Fruit fly (Drosophila melanogaster) whole organism, embryonic: ENCODE results near the gene CG34409.

Source experiments
- Asciz ChIP-seq: fragments of 200-800 bp; sonication (Bioruptor generic); optimal IDR thresholded peaks from 2 replicates; lab custom pipeline; 2017; ENCODE audit warnings: missing biosample characterization, mild to moderate bottlenecking, missing genetic modification characterization, missing genetic modification reagents
- Atf-2 ChIP-seq: fragments of 200-800 bp; sonication (Bioruptor generic); optimal IDR thresholded peaks from 2 replicates; lab custom pipeline; 2016; ENCODE audit warnings: missing biosample characterization, missing genetic modification characterization
- Blimp-1 ChIP-seq: fragments of 200-800 bp; sonication (Bioruptor generic); optimal IDR thresholded peaks from 3 replicates; lab custom pipeline; 2018; ENCODE audit warnings: missing biosample characterization, missing genetic modification characterization, mild to moderate bottlenecking, moderate library complexity, missing genetic modification reagents
- C15 ChIP-seq: fragments of 200-800 bp; sonication (Bioruptor generic); IDR thresholded peaks from 3 replicates; pipeline ENCODE4 v1.3.6; 2022; ENCODE audit warnings: missing biosample characterization, missing genetic modification characterization
- CG10979 ChIP-seq: fragments of 200-800 bp; sonication (Bioruptor generic); optimal IDR thresholded peaks from 2 replicates; lab custom pipeline; 2018; ENCODE audit warnings: missing biosample characterization, mild to moderate bottlenecking, missing genetic modification characterization, moderate library complexity
- CG11456 ChIP-seq: fragments of 200-800 bp; sonication (Bioruptor generic); IDR thresholded peaks from 3 replicates; pipeline ENCODE4 v1.3.6; 2022; ENCODE audit warnings: missing biosample characterization, missing genetic modification characterization
- CG12299 ChIP-seq: fragments of 200-800 bp; sonication (Bioruptor generic); optimal IDR thresholded peaks from 2 replicates; lab custom pipeline; 2018; ENCODE audit warnings: missing biosample characterization, mild to moderate bottlenecking, missing genetic modification characterization
- CG12391 ChIP-seq: fragments of 200-800 bp; sonication (Bioruptor generic); optimal IDR thresholded peaks from 3 replicates; lab custom pipeline; 2018; ENCODE audit warnings: missing biosample characterization, mild to moderate bottlenecking, missing genetic modification characterization, moderate library complexity
- CG13624 ChIP-seq: fragments of 200-800 bp; sonication (Bioruptor generic); optimal IDR thresholded peaks from 2 replicates; lab custom pipeline; 2016; ENCODE audit warnings: missing biosample characterization, missing genetic modification characterization
- CG14014 ChIP-seq: fragments of 200-800 bp; sonication (Bioruptor generic); IDR thresholded peaks from 2 replicates; pipeline ENCODE4 v1.3.6; 2022; ENCODE audit warnings: missing biosample characterization, missing genetic modification characterization
- CG17802 ChIP-seq: fragments of 200-800 bp; sonication (Bioruptor generic); optimal IDR thresholded peaks from 2 replicates; lab custom pipeline; 2018; ENCODE audit warnings: missing biosample characterization, mild to moderate bottlenecking, missing genetic modification characterization, moderate library complexity
- CG1832 ChIP-seq: fragments of 200-800 bp; sonication (Bioruptor generic); optimal IDR thresholded peaks from 2 replicates; lab custom pipeline; 2017; ENCODE audit warnings: missing biosample characterization, mild to moderate bottlenecking, missing genetic modification characterization, inconsistent platforms
- CG18619 ChIP-seq: fragments of 200-800 bp; sonication (Bioruptor generic); optimal IDR thresholded peaks from 3 replicates; lab custom pipeline; 2017; ENCODE audit warnings: missing biosample characterization, mild to moderate bottlenecking, missing genetic modification characterization
- CG31441 ChIP-seq: fragments of 200-800 bp; sonication (Bioruptor generic); IDR thresholded peaks from 2 replicates; pipeline ENCODE4 v1.3.6; 2022; ENCODE audit warnings: missing biosample characterization, missing genetic modification characterization
- CG4820 ChIP-seq: fragments of 200-800 bp; sonication (Bioruptor generic); optimal IDR thresholded peaks from 3 replicates; lab custom pipeline; 2016; ENCODE audit warnings: missing biosample characterization, missing genetic modification characterization
- CG7987 ChIP-seq: fragments of 200-800 bp; sonication (Bioruptor generic); optimal IDR thresholded peaks from 2 replicates; lab custom pipeline; 2018; ENCODE audit warnings: missing biosample characterization, mild to moderate bottlenecking, missing genetic modification characterization, moderate library complexity
- CHES-1-like ChIP-seq: fragments of 200-800 bp; sonication (Bioruptor generic); optimal IDR thresholded peaks from 2 replicates; lab custom pipeline; 2016; ENCODE audit warnings: missing biosample characterization, missing genetic modification characterization
- Chrac-16 ChIP-seq: fragments of 200-800 bp; sonication (Bioruptor generic); optimal IDR thresholded peaks from 3 replicates; lab custom pipeline; 2016; ENCODE audit warnings: missing biosample characterization, missing genetic modification characterization
- CoRest ChIP-seq: fragments of 200-800 bp; sonication (Bioruptor generic); optimal IDR thresholded peaks from 3 replicates; lab custom pipeline; 2018; ENCODE audit warnings: missing biosample characterization, mild to moderate bottlenecking, missing genetic modification characterization, moderate library complexity
- CrebB ChIP-seq: fragments of 200-800 bp; sonication (Bioruptor generic); optimal IDR thresholded peaks from 3 replicates; lab custom pipeline; 2018; ENCODE audit warnings: missing biosample characterization, mild to moderate bottlenecking, missing genetic modification characterization
- Deaf1 ChIP-seq: fragments of 200-800 bp; optimal IDR thresholded peaks from 3 replicates; lab custom pipeline; 2019; ENCODE audit warnings: missing biosample characterization, mild to moderate bottlenecking, missing genetic modification characterization, moderate library complexity
- Drgx ChIP-seq: fragments of 200-800 bp; sonication (Bioruptor generic); IDR thresholded peaks from 2 replicates; pipeline ENCODE4 v1.3.6; 2022; ENCODE audit warnings: missing biosample characterization, missing genetic modification characterization
- Eip74EF ChIP-seq, 2 experiments: fragments of 200-800 bp in 1 of 2; fragments of >200 bp in 1 of 2; sonication (Bioruptor generic) in 1 of 2; optimal IDR thresholded peaks; 2 replicates each; lab custom pipeline; 2017 to 2019; ENCODE audit warnings: missing biosample characterization in 2 of 2, missing genetic modification characterization in 2 of 2, mild to moderate bottlenecking in 1 of 2, moderate library complexity in 1 of 2
- HLH54F ChIP-seq: fragments of 200-800 bp; sonication (Bioruptor generic); optimal IDR thresholded peaks from 3 replicates; lab custom pipeline; 2016; ENCODE audit warnings: missing biosample characterization, missing genetic modification characterization
- HmgD ChIP-seq: fragments of 200-800 bp; sonication (Bioruptor generic); optimal IDR thresholded peaks from 3 replicates; lab custom pipeline; 2016; ENCODE audit warnings: missing biosample characterization, missing genetic modification characterization
- Kr ChIP-seq: fragments of 200-800 bp; sonication (Bioruptor generic); optimal IDR thresholded peaks from 2 replicates; lab custom pipeline; 2017; ENCODE audit warnings: missing biosample characterization, mild to moderate bottlenecking, missing genetic modification characterization
- Lpt ChIP-seq: fragments of >200 bp; optimal IDR thresholded peaks from 2 replicates; lab custom pipeline; 2018; ENCODE audit warnings: missing biosample characterization, missing genetic modification characterization
- Oaz ChIP-seq: fragments of 200-800 bp; sonication (Bioruptor generic); IDR thresholded peaks from 2 replicates; pipeline ENCODE4 v1.3.6; 2022; ENCODE audit warnings: missing biosample characterization, missing genetic modification characterization
- Opbp ChIP-seq: fragments of 200-800 bp; sonication (Bioruptor generic); IDR thresholded peaks from 3 replicates; pipeline ENCODE4 v1.3.6; 2022; ENCODE audit warnings: missing biosample characterization, missing genetic modification characterization; ENCODE audit not compliant: partially characterized antibody
- Pdp1 ChIP-seq, 2 experiments: fragments of 200-800 bp; sonication (Bioruptor generic); optimal IDR thresholded peaks; 3 replicates each; lab custom pipeline; 2016; ENCODE audit warnings: missing biosample characterization in 2 of 2, missing genetic modification characterization in 2 of 2, mild to moderate bottlenecking in 1 of 2, moderate library complexity in 1 of 2
- Rx ChIP-seq: fragments of 200-800 bp; sonication (Bioruptor generic); IDR thresholded peaks from 2 replicates; pipeline ENCODE4 v1.3.6; 2022; ENCODE audit warnings: missing biosample characterization, missing genetic modification characterization
- Ssrp ChIP-seq: fragments of 200-800 bp; sonication (Bioruptor generic); optimal IDR thresholded peaks from 2 replicates; lab custom pipeline; 2018; ENCODE audit warnings: missing biosample characterization, mild to moderate bottlenecking, missing genetic modification characterization, moderate library complexity
- Vsx1 ChIP-seq: fragments of 200-800 bp; sonication (Bioruptor generic); optimal IDR thresholded peaks from 2 replicates; lab custom pipeline; 2017; ENCODE audit warnings: missing biosample characterization, mild to moderate bottlenecking, missing genetic modification characterization, missing genetic modification reagents
- dmrt11E ChIP-seq: fragments of 200-800 bp; sonication (Bioruptor generic); optimal IDR thresholded peaks from 3 replicates; lab custom pipeline; 2018; ENCODE audit warnings: missing biosample characterization, mild to moderate bottlenecking, missing genetic modification characterization, moderate library complexity
- exex ChIP-seq: fragments of 200-800 bp; sonication (Bioruptor generic); optimal IDR thresholded peaks from 4 replicates; lab custom pipeline; 2018; ENCODE audit warnings: missing biosample characterization, mild to moderate bottlenecking, missing genetic modification characterization, moderate library complexity
- gce ChIP-seq: fragments of 200-800 bp; sonication (Bioruptor generic); IDR thresholded peaks from 3 replicates; pipeline ENCODE4 v1.3.6; 2022; ENCODE audit warnings: missing biosample characterization, missing genetic modification characterization
- gsb ChIP-seq: fragments of 200-800 bp; sonication (Bioruptor generic); IDR thresholded peaks from 2 replicates; pipeline ENCODE4 v1.3.6; 2022; ENCODE audit warnings: missing biosample characterization, missing genetic modification characterization
- kah ChIP-seq: fragments of 200-800 bp; sonication (Bioruptor generic); optimal IDR thresholded peaks from 2 replicates; lab custom pipeline; 2018; ENCODE audit warnings: missing biosample characterization, mild to moderate bottlenecking, missing genetic modification characterization
- kni ChIP-seq: fragments of 200-800 bp; sonication (Bioruptor generic); optimal IDR thresholded peaks from 3 replicates; lab custom pipeline; 2017; ENCODE audit warnings: mild to moderate bottlenecking, missing biosample characterization, missing genetic modification reagents, missing genetic modification characterization
- luna ChIP-seq: fragments of 200-800 bp; sonication (Bioruptor generic); optimal IDR thresholded peaks from 2 replicates; lab custom pipeline; 2016; ENCODE audit warnings: missing biosample characterization, missing genetic modification characterization
- pb ChIP-seq: fragments of 200-800 bp; sonication (Bioruptor generic); optimal IDR thresholded peaks from 3 replicates; lab custom pipeline; 2016; ENCODE audit warnings: missing biosample characterization, missing genetic modification characterization
- pzg ChIP-seq: fragments of 200-800 bp; sonication (Bioruptor generic); optimal IDR thresholded peaks from 3 replicates; lab custom pipeline; 2018; ENCODE audit warnings: missing biosample characterization, mild to moderate bottlenecking, missing genetic modification characterization, moderate library complexity
- rib ChIP-seq: fragments of 200-800 bp; sonication (Bioruptor generic); IDR thresholded peaks from 2 replicates; pipeline ENCODE4 v1.3.6; 2022; ENCODE audit warnings: missing biosample characterization, missing genetic modification characterization
- run ChIP-seq: fragments of 200-800 bp; sonication (Bioruptor generic); optimal IDR thresholded peaks from 3 replicates; lab custom pipeline; 2018; ENCODE audit warnings: missing biosample characterization, mild to moderate bottlenecking, missing genetic modification characterization
- stc ChIP-seq: fragments of 200-800 bp; sonication (Bioruptor generic); IDR thresholded peaks from 2 replicates; pipeline ENCODE4 v1.3.6; 2022; ENCODE audit warnings: missing biosample characterization, missing genetic modification characterization
- trh ChIP-seq: fragments of 200-800 bp; sonication (Bioruptor generic); optimal IDR thresholded peaks from 2 replicates; lab custom pipeline; 2016; ENCODE audit warnings: missing biosample characterization, missing genetic modification characterization
- tx ChIP-seq: fragments of 200-800 bp; sonication (Bioruptor generic); optimal IDR thresholded peaks from 2 replicates; lab custom pipeline; 2016; ENCODE audit warnings: missing biosample characterization, missing genetic modification characterization
- usp ChIP-seq: fragments of >200 bp; optimal IDR thresholded peaks from 2 replicates; lab custom pipeline; 2017; ENCODE audit warnings: missing biosample characterization, missing genetic modification characterization
- yki ChIP-seq: fragments of >200 bp; optimal IDR thresholded peaks from 3 replicates; lab custom pipeline; 2018
- z ChIP-seq: fragments of 200-800 bp; sonication (Bioruptor generic); IDR thresholded peaks from 3 replicates; pipeline ENCODE4 v1.3.6; 2022; ENCODE audit warnings: missing biosample characterization, missing genetic modification characterization

Gene CG34409

dm6 chr3R:9777941-9778360 is 31.8 kb upstream of the CG34409 start, which contains the start of gene RpS29 (continued):
- peak; percentile 73 for TF ChIP-seq Rx
- peak; percentile 52 for TF ChIP-seq CG4820
- peak; percentile 39 for TF ChIP-seq exex (tag; lab: Kevin White, UChicago)
- peak; percentile 93 for TF ChIP-seq CHES-1-like (GFP tag; lab: Kevin White, UChicago)
- peak; percentile 92 for TF ChIP-seq CG13624 (GFP tag; lab: Kevin White, UChicago)
- peak; percentile 63 for TF ChIP-seq CoRest (tag; lab: Kevin White, UChicago)
- TF ChIP-seq kah (GFP tag; lab: Kevin White, UChicago) = peak; percentile 45
- no peak for TF ChIP-seq CG1832
- peak; percentile 92 for TF ChIP-seq HmgD (GFP tag; lab: Kevin White, UChicago)
- TF ChIP-seq C15 = 0 out of 3 replicates have a peak, but pooled peaks have one; percentile 43
- TF ChIP-seq luna (GFP tag; lab: Kevin White, UChicago) = peak; percentile 88
- no peak for TF ChIP-seq Lpt (GFP tag; lab: Kevin White, UChicago)
- TF ChIP-seq Chrac-16 (GFP tag; lab: Kevin White, UChicago) = peak; percentile 83
- TF ChIP-seq stc = peak; percentile 71
- peak; percentile 31; the same call in 1 of the 2 replicates for TF ChIP-seq Oaz (GFP tag; lab: Robert Waterston, UW)
- peak; percentile 43 for TF ChIP-seq Deaf1 (tag; lab: Kevin White, UChicago)
- TF ChIP-seq CG14014 (GFP tag; lab: Robert Waterston, UW) = peak; percentile 79
- TF ChIP-seq CG31441 (GFP tag; lab: Robert Waterston, UW) = peak; percentile 51; the same call in 1 of the 2 replicates
- peak; percentile 30 for TF ChIP-seq Atf-2
- peak; percentile 54 for TF ChIP-seq dmrt11E (tag; lab: Kevin White, UChicago)
- peak; percentile 78 for TF ChIP-seq kni
- peak; percentile 55; the same call in 1 of the 3 replicates for TF ChIP-seq gce (GFP tag; lab: Robert Waterston, UW)
- TF ChIP-seq CrebB (tag; lab: Kevin White, UChicago) = peak; percentile 87
- TF ChIP-seq rib = peak; percentile 52; the same call in 1 of the 2 replicates
- peak; percentile 49 for TF ChIP-seq run (tag; lab: Kevin White, UChicago)
- peak; percentile 97 for TF ChIP-seq Opbp (GFP tag; lab: Robert Waterston, UW)
- TF ChIP-seq gsb (GFP tag; lab: Robert Waterston, UW) = peak; percentile 77
- TF ChIP-seq usp = no peak
- peak; percentile 53 for TF ChIP-seq trh
- peak; percentile 90 for TF ChIP-seq CG7987 (GFP tag; lab: Kevin White, UChicago)
- peak in 1 of 2 experiments; percentile 69 for TF ChIP-seq Eip74EF (GFP tag; optimal IDR thresholded peaks at IDR 0.05; lab: Kevin White, UChicago)
- TF ChIP-seq pzg (GFP tag; lab: Kevin White, UChicago) = peak; percentile 100
- TF ChIP-seq CG12391 = peak; percentile 84
- 0 out of 2 replicates have a peak, but pooled peaks have one; percentile 33 for TF ChIP-seq Drgx (GFP tag; lab: Robert Waterston, UW)
- TF ChIP-seq z (GFP tag; lab: Robert Waterston, UW) = no peak
- TF ChIP-seq Asciz (GFP tag; lab: Kevin White, UChicago) = peak; percentile 71
- TF ChIP-seq HLH54F (GFP tag; lab: Kevin White, UChicago) = peak; percentile 87
- no peak for TF ChIP-seq yki (lab: Kevin White, UChicago)
- TF ChIP-seq CG11456 (GFP tag; lab: Robert Waterston, UW) = peak; percentile 95
- TF ChIP-seq pb = peak; percentile 78
- TF ChIP-seq Blimp-1 = peak; percentile 60
- TF ChIP-seq CG10979 = peak; percentile 36
- peak; percentile 66 for TF ChIP-seq CG12299 (tag; lab: Kevin White, UChicago)
- TF ChIP-seq Pdp1 (GFP tag; optimal IDR thresholded peaks at IDR 0.05; lab: Kevin White, UChicago) = peak; percentile 82 to 89
- TF ChIP-seq Vsx1 (GFP tag; lab: Kevin White, UChicago) = peak; percentile 72
- peak; percentile 53 for TF ChIP-seq CG17802 (tag; lab: Kevin White, UChicago)
- no peak for TF ChIP-seq Kr (GFP tag; lab: Kevin White, UChicago)
- TF ChIP-seq Ssrp = peak; percentile 16
- peak; percentile 83 for TF ChIP-seq CG18619 (GFP tag; lab: Kevin White, UChicago)
- TF ChIP-seq tx (GFP tag; lab: Kevin White, UChicago) = peak; percentile 80
